Fruit fly (Drosophila melanogaster): ENCODE measurements around the gene nmdyn-D6.

DNA sequence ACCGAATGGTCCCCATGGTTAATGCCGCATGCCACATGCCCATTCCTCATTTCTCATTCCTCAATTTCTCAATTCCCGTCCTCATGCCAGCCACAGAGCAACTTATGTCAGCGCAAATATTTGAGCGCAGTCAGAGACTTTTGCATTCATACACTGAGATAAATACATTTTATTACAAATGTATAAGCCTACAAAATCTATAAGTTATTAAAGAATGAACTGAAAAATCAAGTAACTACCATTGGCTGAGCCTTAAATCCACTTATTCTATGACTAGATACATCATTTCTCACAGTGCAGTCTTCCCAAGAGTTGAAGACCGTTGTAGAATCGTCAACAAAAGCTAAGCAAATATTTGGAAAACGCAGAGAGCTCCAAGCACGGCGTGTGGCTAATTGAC lies 38.7 kb downstream of the nmdyn-D6 start:
- TF ChIP-seq psq (optimal IDR thresholded peaks at IDR 0.05), result no peak
- no peak for TF ChIP-seq usp (GFP tag; optimal IDR thresholded peaks at IDR 0.05)
- TF ChIP-seq CG8478 (optimal IDR thresholded peaks at IDR 0.05), result no peak

All from whole organism.